Worm (Caenorhabditis elegans) whole organism, L4 larva: ENCODE data around the gene polk-1.

ENCODE experiments used
- D1046.2 ChIP-seq: fragments of 200-800 bp; sonication (Bioruptor generic); IDR thresholded peaks from 2 replicates; pipeline ENCODE4 v1.3.6; 2022; ENCODE audit warnings: missing genetic modification characterization, missing compliant biosample characterization
- F10B5.3 ChIP-seq: sonication (generic microtip); optimal IDR thresholded peaks from 2 replicates; lab custom pipeline; 2016; ENCODE audit warnings: mild to moderate bottlenecking, missing genetic modification characterization, missing compliant biosample characterization
- F49E8.2 ChIP-seq: sonication (generic microtip); optimal IDR thresholded peaks from 2 replicates; lab custom pipeline; 2016; ENCODE audit warnings: missing compliant biosample characterization, mild to moderate bottlenecking, missing genetic modification characterization, borderline replicate concordance
- R02D3.7 ChIP-seq: fragments of 150-350 bp; sonication (generic microtip); optimal IDR thresholded peaks from 3 replicates; lab custom pipeline; 2014; ENCODE audit warnings: missing biosample characterization, missing genetic modification characterization
- T20F7.1 ChIP-seq: fragments of 200-800 bp; sonication (Bioruptor generic); optimal IDR thresholded peaks from 2 replicates; lab custom pipeline; 2018; ENCODE audit warnings: mild to moderate bottlenecking, missing genetic modification characterization, missing compliant biosample characterization
- Y105C5A.15 ChIP-seq: fragments of 200-800 bp; sonication (Bioruptor generic); IDR thresholded peaks from 2 replicates; pipeline ENCODE4 v1.3.6; 2022; ENCODE audit warnings: missing genetic modification characterization, missing compliant biosample characterization
- Y5F2A.4 ChIP-seq: fragments of 200-800 bp; sonication (Bioruptor generic); optimal IDR thresholded peaks from 2 replicates; lab custom pipeline; 2018; ENCODE audit warnings: mild to moderate bottlenecking, missing genetic modification characterization, missing compliant biosample characterization
- ama-1 ChIP-seq: fragments of 150-350 bp; optimal IDR thresholded peaks from 2 replicates; lab custom pipeline; 2014; ENCODE audit warnings: inconsistent platforms, mixed read lengths
- arid-1 ChIP-seq: fragments of 200-800 bp; sonication (Bioruptor generic); conservative IDR thresholded peaks from 2 replicates; pipeline ENCODE4 v1.3.6; 2022; ENCODE audit warnings: missing genetic modification reagents, missing genetic modification characterization, missing compliant biosample characterization
- attf-4 ChIP-seq: sonication (generic microtip); optimal IDR thresholded peaks from 3 replicates; lab custom pipeline; 2017; ENCODE audit warnings: missing biosample characterization, missing genetic modification characterization
- ceh-20 ChIP-seq: fragments of 200-800 bp; sonication (Bioruptor generic); IDR thresholded peaks from 2 replicates; pipeline ENCODE4 v1.3.6; 2022; ENCODE audit warnings: missing genetic modification reagents, missing genetic modification characterization, missing compliant biosample characterization
- ceh-32 ChIP-seq: sonication (generic microtip); optimal IDR thresholded peaks from 2 replicates; lab custom pipeline; 2016; ENCODE audit warnings: mild to moderate bottlenecking, missing genetic modification characterization, missing compliant biosample characterization; ENCODE audit not compliant: poor library complexity
- ceh-44 ChIP-seq: fragments of 200-800 bp; sonication (Bioruptor generic); IDR thresholded peaks from 2 replicates; pipeline ENCODE4 v1.3.6; 2022; ENCODE audit warnings: missing genetic modification reagents, missing genetic modification characterization, missing compliant biosample characterization
- ceh-62 ChIP-seq: sonication (generic microtip); optimal IDR thresholded peaks from 2 replicates; lab custom pipeline; 2017; ENCODE audit warnings: missing biosample characterization, missing genetic modification characterization
- ctbp-1 ChIP-seq: fragments of 200-800 bp; sonication (Bioruptor generic); IDR thresholded peaks from 2 replicates; pipeline ENCODE4 v1.3.6; 2022; ENCODE audit warnings: missing genetic modification reagents, missing genetic modification characterization, missing compliant biosample characterization
- dmd-8 ChIP-seq: fragments of 200-800 bp; sonication (Bioruptor generic); IDR thresholded peaks from 2 replicates; pipeline ENCODE4 v1.3.6; 2022; ENCODE audit warnings: missing genetic modification characterization, missing compliant biosample characterization
- dpl-1 ChIP-seq: fragments of 150-350 bp; optimal IDR thresholded peaks from 2 replicates; lab custom pipeline; 2014; ENCODE audit warnings: missing biosample characterization, missing genetic modification reagents, missing genetic modification characterization
- dve-1 ChIP-seq: sonication (generic microtip); optimal IDR thresholded peaks from 2 replicates; lab custom pipeline; 2017; ENCODE audit warnings: antibody characterized with exemption, mild to moderate bottlenecking, missing genetic modification characterization, missing compliant biosample characterization; ENCODE audit not compliant: insufficient read depth
- fkh-10 ChIP-seq: fragments of 150-350 bp; optimal IDR thresholded peaks from 2 replicates; lab custom pipeline; 2014; ENCODE audit warnings: missing biosample characterization, missing genetic modification reagents, missing genetic modification characterization
- fos-1 ChIP-seq: fragments of 150-350 bp; optimal IDR thresholded peaks from 2 replicates; lab custom pipeline; 2014; ENCODE audit warnings: missing biosample characterization, missing genetic modification characterization
- gei-8 ChIP-seq: fragments of 200-800 bp; sonication (Bioruptor generic); optimal IDR thresholded peaks from 2 replicates; lab custom pipeline; 2018; ENCODE audit warnings: mild to moderate bottlenecking, missing genetic modification characterization, missing compliant biosample characterization
- hlh-11 ChIP-seq: fragments of 200-800 bp; sonication (Bioruptor generic); optimal IDR thresholded peaks from 2 replicates; lab custom pipeline; 2018; ENCODE audit warnings: mild to moderate bottlenecking, missing genetic modification characterization, missing compliant biosample characterization
- hmg-1.1 ChIP-seq: fragments of 200-800 bp; sonication (Bioruptor generic); IDR thresholded peaks from 2 replicates; pipeline ENCODE4 v1.3.6; 2022; ENCODE audit warnings: missing genetic modification reagents, missing genetic modification characterization, missing compliant biosample characterization
- jun-1 ChIP-seq: fragments of 150-350 bp; optimal IDR thresholded peaks from 2 replicates; lab custom pipeline; 2014; ENCODE audit warnings: missing biosample characterization, missing genetic modification reagents, missing genetic modification characterization
- lin-29 ChIP-seq: fragments of 200-800 bp; sonication (Bioruptor generic); IDR thresholded peaks from 2 replicates; pipeline ENCODE4 v1.3.6; 2022; ENCODE audit warnings: missing genetic modification reagents, missing genetic modification characterization, missing compliant biosample characterization
- lir-3 ChIP-seq: sonication (generic microtip); optimal IDR thresholded peaks from 2 replicates; lab custom pipeline; 2016; ENCODE audit warnings: mild to moderate bottlenecking, missing genetic modification characterization, missing compliant biosample characterization
- madf-9 ChIP-seq: fragments of 200-800 bp; sonication (Bioruptor generic); conservative IDR thresholded peaks from 2 replicates; pipeline ENCODE4 v1.3.6; 2022; ENCODE audit warnings: missing genetic modification reagents, missing genetic modification characterization, missing compliant biosample characterization
- mdl-1 ChIP-seq, 2 experiments: fragments of 150-350 bp in 1 of 2; sonication (generic microtip) in 1 of 2; optimal IDR thresholded peaks; 2 replicates each; lab custom pipeline; 2014 to 2017; ENCODE audit warnings: missing biosample characterization in 2 of 2, missing genetic modification characterization in 2 of 2
- mdt-29 ChIP-seq: fragments of 200-800 bp; sonication (Bioruptor generic); IDR thresholded peaks from 2 replicates; pipeline ENCODE4 v1.3.6; 2022; ENCODE audit warnings: missing genetic modification reagents, missing genetic modification characterization, missing compliant biosample characterization
- mep-1 ChIP-seq: fragments of 150-350 bp; sonication (generic microtip); optimal IDR thresholded peaks from 3 replicates; lab custom pipeline; 2014; ENCODE audit warnings: missing biosample characterization, missing genetic modification characterization
- nhr-10 ChIP-seq: fragments of 150-350 bp; optimal IDR thresholded peaks from 2 replicates; lab custom pipeline; 2014; ENCODE audit warnings: missing biosample characterization, missing genetic modification characterization
- nhr-11 ChIP-seq: fragments of 150-350 bp; optimal IDR thresholded peaks from 2 replicates; lab custom pipeline; 2014; ENCODE audit warnings: missing biosample characterization, missing genetic modification characterization
- nhr-25 ChIP-seq: sonication (generic microtip); optimal IDR thresholded peaks from 2 replicates; lab custom pipeline; 2017; ENCODE audit warnings: missing genetic modification characterization, mild to moderate bottlenecking, missing compliant biosample characterization, antibody characterized with exemption, moderate library complexity, borderline replicate concordance; ENCODE audit not compliant: insufficient read depth
- nhr-42 ChIP-seq: fragments of 200-800 bp; sonication (Bioruptor generic); IDR thresholded peaks from 2 replicates; pipeline ENCODE4 v1.3.6; 2022; ENCODE audit warnings: missing genetic modification characterization, missing compliant biosample characterization
- nhr-76 ChIP-seq: fragments of 150-350 bp; optimal IDR thresholded peaks from 2 replicates; lab custom pipeline; 2014; ENCODE audit warnings: missing biosample characterization, missing genetic modification characterization
- nhr-77 ChIP-seq: fragments of 150-350 bp; optimal IDR thresholded peaks from 2 replicates; lab custom pipeline; 2014; ENCODE audit warnings: missing biosample characterization, missing genetic modification characterization
- php-3 ChIP-seq: fragments of 200-800 bp; sonication (Bioruptor generic); IDR thresholded peaks from 2 replicates; pipeline ENCODE4 v1.3.6; 2022; ENCODE audit warnings: missing genetic modification reagents, missing genetic modification characterization, missing compliant biosample characterization
- rbr-2 ChIP-seq: sonication (generic microtip); optimal IDR thresholded peaks from 2 replicates; lab custom pipeline; 2016; ENCODE audit warnings: missing genotype, missing genetic modification characterization, missing compliant biosample characterization
- saeg-2 ChIP-seq: fragments of 200-800 bp; sonication (Bioruptor generic); IDR thresholded peaks from 2 replicates; pipeline ENCODE4 v1.3.6; 2022; ENCODE audit warnings: missing genetic modification reagents, missing genetic modification characterization, missing compliant biosample characterization
- sdz-12 ChIP-seq: fragments of 200-800 bp; sonication (Bioruptor generic); optimal IDR thresholded peaks from 2 replicates; lab custom pipeline; 2018; ENCODE audit warnings: mild to moderate bottlenecking, missing genetic modification characterization, missing compliant biosample characterization
- skn-1 ChIP-seq: fragments of 150-350 bp; optimal IDR thresholded peaks from 2 replicates; lab custom pipeline; 2014; ENCODE audit warnings: missing biosample characterization, missing genetic modification characterization
- snpc-1.2 ChIP-seq: fragments of 200-800 bp; sonication (Bioruptor generic); IDR thresholded peaks from 2 replicates; pipeline ENCODE4 v1.3.6; 2022; ENCODE audit warnings: missing genetic modification reagents, missing genetic modification characterization, missing compliant biosample characterization
- snpc-4 ChIP-seq: fragments of 150-350 bp; optimal IDR thresholded peaks from 2 replicates; lab custom pipeline; 2014; ENCODE audit warnings: missing biosample characterization, missing genetic modification characterization
- spr-3 ChIP-seq: fragments of 200-800 bp; sonication (Bioruptor generic); optimal IDR thresholded peaks from 2 replicates; lab custom pipeline; 2018; ENCODE audit warnings: mild to moderate bottlenecking, missing genetic modification characterization, missing compliant biosample characterization
- tag-97 ChIP-seq: fragments of 200-800 bp; sonication (Bioruptor generic); IDR thresholded peaks from 2 replicates; pipeline ENCODE4 v1.3.6; 2022; ENCODE audit warnings: missing genetic modification characterization, missing compliant biosample characterization
- tra-1 ChIP-seq: fragments of 200-800 bp; sonication (Bioruptor generic); IDR thresholded peaks from 2 replicates; pipeline ENCODE4 v1.3.6; 2022; ENCODE audit warnings: missing genetic modification reagents, missing genetic modification characterization, missing compliant biosample characterization
- unc-130 ChIP-seq: sonication (generic microtip); optimal IDR thresholded peaks from 2 replicates; lab custom pipeline; 2016; ENCODE audit warnings: missing genetic modification reagents, missing genetic modification characterization, missing compliant biosample characterization
- zag-1 ChIP-seq: fragments of 150-350 bp; optimal IDR thresholded peaks from 2 replicates; lab custom pipeline; 2014; ENCODE audit warnings: missing biosample characterization, missing genetic modification characterization
- zfp-3 ChIP-seq: fragments of 200-800 bp; sonication (Bioruptor generic); conservative IDR thresholded peaks from 2 replicates; pipeline ENCODE4 v1.3.6; 2022; ENCODE audit warnings: missing genetic modification reagents, missing genetic modification characterization, missing compliant biosample characterization
- zip-2 ChIP-seq: fragments of 150-350 bp; optimal IDR thresholded peaks from 2 replicates; lab custom pipeline; 2014; ENCODE audit warnings: missing biosample characterization, missing genetic modification characterization
- ztf-11 ChIP-seq: fragments of 150-350 bp; optimal IDR thresholded peaks from 2 replicates; lab custom pipeline; 2014; ENCODE audit warnings: missing biosample characterization, missing genetic modification characterization
- ztf-7 ChIP-seq: fragments of 150-350 bp; optimal IDR thresholded peaks from 2 replicates; lab custom pipeline; 2014; ENCODE audit warnings: missing biosample characterization, missing genetic modification characterization

Gene polk-1

ce11 chrIII:8653457-8653856 lies 25.1 kb upstream of the polk-1 start (continued):
- TF ChIP-seq lin-29 (GFP tag; lab: Robert Waterston, UW) (no peak), dpl-1 (GFP tag; lab: Kevin White, UChicago) (no peak), dve-1 (tag; lab: Kevin White, UChicago) (no peak), F10B5.3 (tag; lab: Kevin White, UChicago) (no peak), Y105C5A.15 (no peak), nhr-10 (no peak), sdz-12 (GFP tag; lab: Kevin White, UChicago) (no peak), ztf-7 (tag; lab: Kevin White, UChicago) (no peak), ceh-62 (tag; lab: Kevin White, UChicago) (no peak), lir-3 (tag; lab: Kevin White, UChicago) (no peak), nhr-11 (tag; lab: Kevin White, UChicago) (no peak), ama-1 (lab: Kevin White, UChicago) (peak; percentile 77), hlh-11 (tag; lab: Kevin White, UChicago) (no peak), php-3 (0 out of 2 replicates have a peak, but pooled peaks have one; percentile 8), arid-1 (GFP tag; lab: Robert Waterston, UW) (peak; percentile 42; the same call in 1 of the 2 replicates), ceh-20 (GFP tag; lab: Robert Waterston, UW) (no peak), nhr-76 (tag; lab: Kevin White, UChicago) (no peak), snpc-1.2 (GFP tag; lab: Robert Waterston, UW) (no peak), dmd-8 (GFP tag; lab: Robert Waterston, UW) (0 out of 2 replicates have a peak, but pooled peaks have one; percentile 18), skn-1 (tag; lab: Kevin White, UChicago) (no peak), nhr-25 (tag; lab: Kevin White, UChicago) (no peak), Y5F2A.4 (GFP tag; lab: Kevin White, UChicago) (no peak), R02D3.7 (tag; lab: Kevin White, UChicago) (no peak), madf-9 (GFP tag; lab: Robert Waterston, UW) (no peak), zag-1 (tag; lab: Kevin White, UChicago) (no peak), ctbp-1 (GFP tag; lab: Robert Waterston, UW) (no peak), T20F7.1 (GFP tag; lab: Kevin White, UChicago) (no peak), unc-130 (GFP tag; lab: Kevin White, UChicago) (no peak), fkh-10 (no peak), gei-8 (GFP tag; lab: Kevin White, UChicago) (no peak), snpc-4 (tag; lab: Kevin White, UChicago) (no peak), zip-2 (tag; lab: Kevin White, UChicago) (no peak), F49E8.2 (tag; lab: Kevin White, UChicago) (no peak), fos-1 (tag; lab: Kevin White, UChicago) (no peak), tag-97 (GFP tag; lab: Robert Waterston, UW) (no peak), nhr-77 (tag; lab: Kevin White, UChicago) (no peak), saeg-2 (GFP tag; lab: Robert Waterston, UW) (no peak), attf-4 (no peak), tra-1 (GFP tag; lab: Robert Waterston, UW) (0 out of 2 replicates have a peak, but pooled peaks have one; percentile 31), mdt-29 (peak; percentile 21; the same call in 1 of the 2 replicates), hmg-1.1 (GFP tag; lab: Robert Waterston, UW) (no peak), ceh-32 (no peak), rbr-2 (no peak), spr-3 (GFP tag; lab: Kevin White, UChicago) (no peak), jun-1 (tag; lab: Kevin White, UChicago) (no peak), ztf-11 (tag; lab: Kevin White, UChicago) (no peak), D1046.2 (GFP tag; lab: Robert Waterston, UW) (no peak), mep-1 (tag; lab: Kevin White, UChicago) (no peak), zfp-3 (GFP tag; lab: Robert Waterston, UW) (no peak), mdl-1 (tag; optimal IDR thresholded peaks at IDR 0.05; lab: Kevin White, UChicago) (no peak), ceh-44 (GFP tag; lab: Robert Waterston, UW) (no peak), nhr-42 (no peak)
